Fruit fly (Drosophila melanogaster) whole organism, embryonic: ENCODE results near the gene Ns4.

Experiments used
- Adf1 ChIP-seq: fragments of 200-800 bp; sonication (Bioruptor generic); IDR thresholded peaks from 2 replicates; pipeline ENCODE4 v1.3.6; 2022; ENCODE audit warnings: missing biosample characterization, missing genetic modification characterization
- Atf-2 ChIP-seq: fragments of 200-800 bp; sonication (Bioruptor generic); optimal IDR thresholded peaks from 2 replicates; lab custom pipeline; 2016; ENCODE audit warnings: missing biosample characterization, missing genetic modification characterization
- B-H2 ChIP-seq: fragments of 200-800 bp; sonication (Bioruptor generic); optimal IDR thresholded peaks from 2 replicates; lab custom pipeline; 2018; ENCODE audit warnings: missing biosample characterization, mild to moderate bottlenecking, missing genetic modification characterization
- CG12071 ChIP-seq: fragments of 200-800 bp; sonication (Bioruptor generic); optimal IDR thresholded peaks from 3 replicates; lab custom pipeline; 2018; ENCODE audit warnings: missing biosample characterization, mild to moderate bottlenecking, missing genetic modification characterization
- CG12299 ChIP-seq: fragments of 200-800 bp; sonication (Bioruptor generic); optimal IDR thresholded peaks from 2 replicates; lab custom pipeline; 2018; ENCODE audit warnings: missing biosample characterization, mild to moderate bottlenecking, missing genetic modification characterization
- CG13424 ChIP-seq: fragments of 200-800 bp; sonication (Bioruptor generic); optimal IDR thresholded peaks from 2 replicates; lab custom pipeline; 2019; ENCODE audit warnings: missing biosample characterization, mild to moderate bottlenecking, missing genetic modification characterization, moderate library complexity
- CG13894 ChIP-seq: fragments of 200-800 bp; sonication (Bioruptor generic); optimal IDR thresholded peaks from 3 replicates; lab custom pipeline; 2018; ENCODE audit warnings: missing biosample characterization, mild to moderate bottlenecking, missing genetic modification characterization, moderate library complexity
- CG15011 ChIP-seq: fragments of 200-800 bp; sonication (Bioruptor generic); optimal IDR thresholded peaks from 3 replicates; lab custom pipeline; 2018; ENCODE audit warnings: missing biosample characterization, mild to moderate bottlenecking, missing genetic modification characterization
- CG17802 ChIP-seq: fragments of 200-800 bp; sonication (Bioruptor generic); optimal IDR thresholded peaks from 2 replicates; lab custom pipeline; 2018; ENCODE audit warnings: missing biosample characterization, mild to moderate bottlenecking, missing genetic modification characterization, moderate library complexity
- CG1832 ChIP-seq: fragments of 200-800 bp; sonication (Bioruptor generic); optimal IDR thresholded peaks from 2 replicates; lab custom pipeline; 2017; ENCODE audit warnings: missing biosample characterization, mild to moderate bottlenecking, missing genetic modification characterization, inconsistent platforms
- CG2202 ChIP-seq: fragments of 200-800 bp; sonication (Bioruptor generic); optimal IDR thresholded peaks from 2 replicates; lab custom pipeline; 2018; ENCODE audit warnings: missing biosample characterization, mild to moderate bottlenecking, missing genetic modification characterization
- CG2875 ChIP-seq: fragments of 200-800 bp; sonication (Bioruptor generic); optimal IDR thresholded peaks from 2 replicates; lab custom pipeline; 2017; ENCODE audit warnings: missing biosample characterization, mild to moderate bottlenecking, missing genetic modification characterization, missing genetic modification reagents
- CG30020 ChIP-seq: fragments of 200-800 bp; optimal IDR thresholded peaks from 2 replicates; lab custom pipeline; 2019; ENCODE audit warnings: missing biosample characterization, mild to moderate bottlenecking, missing genetic modification characterization, moderate library complexity
- CG3407 ChIP-seq: fragments of 200-800 bp; sonication (Bioruptor generic); optimal IDR thresholded peaks from 2 replicates; lab custom pipeline; 2018; ENCODE audit warnings: missing biosample characterization, mild to moderate bottlenecking, missing genetic modification characterization
- CG34224 ChIP-seq: fragments of 200-800 bp; sonication (Bioruptor generic); IDR thresholded peaks from 3 replicates; pipeline ENCODE4 v1.3.6; 2022; ENCODE audit warnings: missing biosample characterization, missing genetic modification characterization; ENCODE audit not compliant: partially characterized antibody
- CG4707 ChIP-seq: fragments of 200-800 bp; sonication (Bioruptor generic); optimal IDR thresholded peaks from 2 replicates; lab custom pipeline; 2018; ENCODE audit warnings: missing biosample characterization, mild to moderate bottlenecking, missing genetic modification characterization, moderate library complexity
- CG6791 ChIP-seq: fragments of 200-800 bp; sonication (Bioruptor generic); IDR thresholded peaks from 3 replicates; pipeline ENCODE4 v1.3.6; 2022; ENCODE audit warnings: missing biosample characterization, missing genetic modification characterization; ENCODE audit not compliant: partially characterized antibody
- CG6854 ChIP-seq: fragments of 200-800 bp; sonication (Bioruptor generic); optimal IDR thresholded peaks from 3 replicates; lab custom pipeline; 2017; ENCODE audit warnings: missing biosample characterization, mild to moderate bottlenecking, missing genetic modification characterization
- CG7745 ChIP-seq: fragments of 200-800 bp; sonication (Bioruptor generic); optimal IDR thresholded peaks from 2 replicates; lab custom pipeline; 2018; ENCODE audit warnings: missing biosample characterization, mild to moderate bottlenecking, missing genetic modification characterization, moderate library complexity
- CG7963 ChIP-seq: fragments of 200-800 bp; sonication (Bioruptor generic); IDR thresholded peaks from 3 replicates; pipeline ENCODE4 v1.3.6; 2022; ENCODE audit warnings: missing biosample characterization, missing genetic modification characterization; ENCODE audit not compliant: partially characterized antibody
- CG8765 ChIP-seq: fragments of 200-800 bp; sonication (Bioruptor generic); IDR thresholded peaks from 2 replicates; pipeline ENCODE4 v1.3.6; 2022; ENCODE audit warnings: missing biosample characterization, missing genetic modification characterization
- CG8944 ChIP-seq: fragments of 200-800 bp; sonication (Bioruptor generic); optimal IDR thresholded peaks from 3 replicates; lab custom pipeline; 2016; ENCODE audit warnings: missing biosample characterization, missing genetic modification characterization
- CG9609 ChIP-seq: fragments of 200-800 bp; sonication (Bioruptor generic); optimal IDR thresholded peaks from 3 replicates; lab custom pipeline; 2016; ENCODE audit warnings: missing biosample characterization, missing genetic modification characterization
- CG9797 ChIP-seq: fragments of 200-800 bp; sonication (Bioruptor generic); optimal IDR thresholded peaks from 3 replicates; lab custom pipeline; 2018; ENCODE audit warnings: missing biosample characterization, mild to moderate bottlenecking, missing genetic modification characterization
- CHES-1-like ChIP-seq: fragments of 200-800 bp; sonication (Bioruptor generic); optimal IDR thresholded peaks from 2 replicates; lab custom pipeline; 2016; ENCODE audit warnings: missing biosample characterization, missing genetic modification characterization
- Dad ChIP-seq: fragments of 200-800 bp; sonication (Bioruptor generic); optimal IDR thresholded peaks from 3 replicates; lab custom pipeline; 2016; ENCODE audit warnings: missing biosample characterization, missing genetic modification characterization
- Dek ChIP-seq: fragments of 200-800 bp; sonication (Bioruptor generic); optimal IDR thresholded peaks from 3 replicates; lab custom pipeline; 2019; ENCODE audit warnings: missing biosample characterization, mild to moderate bottlenecking, missing genetic modification characterization, moderate library complexity
- Dfd ChIP-seq, 2 experiments: fragments of >200 bp; optimal IDR thresholded peaks; 2 replicates each; lab custom pipeline; 2017; ENCODE audit warnings: missing biosample characterization in 2 of 2, missing genetic modification characterization in 2 of 2
- Dp ChIP-seq: fragments of 200-800 bp; sonication (Bioruptor generic); optimal IDR thresholded peaks from 2 replicates; lab custom pipeline; 2018; ENCODE audit warnings: missing biosample characterization, mild to moderate bottlenecking, missing genetic modification characterization, moderate library complexity
- E2f1 ChIP-seq: fragments of 200-800 bp; sonication (Bioruptor generic); IDR thresholded peaks from 2 replicates; pipeline ENCODE4 v1.3.6; 2022; ENCODE audit warnings: missing biosample characterization, missing genetic modification characterization
- H2.0 ChIP-seq: fragments of 200-800 bp; sonication (Bioruptor generic); IDR thresholded peaks from 2 replicates; pipeline ENCODE4 v1.3.6; 2022; ENCODE audit warnings: missing biosample characterization, missing genetic modification characterization
- HmgZ ChIP-seq: fragments of 200-800 bp; sonication (Bioruptor generic); optimal IDR thresholded peaks from 2 replicates; lab custom pipeline; 2018; ENCODE audit warnings: missing biosample characterization, mild to moderate bottlenecking, missing genetic modification characterization
- Hmx ChIP-seq: fragments of 200-800 bp; sonication (Bioruptor generic); optimal IDR thresholded peaks from 2 replicates; lab custom pipeline; 2016; ENCODE audit warnings: missing biosample characterization, missing genetic modification characterization
- MESR4 ChIP-seq: fragments of 200-800 bp; sonication (Bioruptor generic); optimal IDR thresholded peaks from 2 replicates; lab custom pipeline; 2018; ENCODE audit warnings: missing biosample characterization, mild to moderate bottlenecking, missing genetic modification characterization, moderate library complexity
- MTF-1 ChIP-seq: fragments of 200-800 bp; sonication (Bioruptor generic); optimal IDR thresholded peaks from 2 replicates; lab custom pipeline; 2018; ENCODE audit warnings: missing biosample characterization, mild to moderate bottlenecking, missing genetic modification characterization, borderline replicate concordance
- NfI ChIP-seq: fragments of 200-800 bp; sonication (Bioruptor generic); optimal IDR thresholded peaks from 3 replicates; lab custom pipeline; 2018; ENCODE audit warnings: missing biosample characterization, mild to moderate bottlenecking, missing genetic modification characterization, moderate library complexity
- Oli ChIP-seq: fragments of 200-800 bp; sonication (Bioruptor generic); optimal IDR thresholded peaks from 2 replicates; lab custom pipeline; 2018; ENCODE audit warnings: missing biosample characterization, mild to moderate bottlenecking, missing genetic modification characterization, moderate library complexity
- bbx ChIP-seq: fragments of 200-800 bp; sonication (Bioruptor generic); IDR thresholded peaks from 2 replicates; pipeline ENCODE4 v1.3.6; 2022; ENCODE audit warnings: missing biosample characterization, missing genetic modification characterization; ENCODE audit not compliant: partially characterized antibody
- chif ChIP-seq, 2 experiments: fragments of 200-800 bp; sonication (Bioruptor generic); optimal IDR thresholded peaks; 3 replicates each; lab custom pipeline; 2016; ENCODE audit warnings: missing biosample characterization in 2 of 2, missing genetic modification characterization in 2 of 2
- dm ChIP-seq: fragments of 200-800 bp; sonication (Bioruptor generic); optimal IDR thresholded peaks from 3 replicates; lab custom pipeline; 2016; ENCODE audit warnings: missing biosample characterization, missing genetic modification characterization
- esg ChIP-seq: fragments of 200-800 bp; sonication (Bioruptor generic); conservative IDR thresholded peaks from 2 replicates; pipeline ENCODE4 v1.3.6; 2022; ENCODE audit warnings: missing biosample characterization, missing genetic modification characterization
- ftz-f1 ChIP-seq: fragments of 200-800 bp; sonication (Bioruptor generic); optimal IDR thresholded peaks from 2 replicates; lab custom pipeline; 2016; ENCODE audit warnings: missing biosample characterization, missing genetic modification characterization
- klu ChIP-seq: fragments of 200-800 bp; sonication (Bioruptor generic); IDR thresholded peaks from 2 replicates; pipeline ENCODE4 v1.3.6; 2022; ENCODE audit warnings: missing biosample characterization, missing genetic modification characterization
- nom ChIP-seq: fragments of 200-800 bp; sonication (Bioruptor generic); optimal IDR thresholded peaks from 2 replicates; lab custom pipeline; 2017; ENCODE audit warnings: missing biosample characterization, missing genetic modification characterization, mild to moderate bottlenecking, moderate library complexity, missing genetic modification reagents
- otp ChIP-seq: fragments of 200-800 bp; sonication (Bioruptor generic); IDR thresholded peaks from 3 replicates; pipeline ENCODE4, ENCODE4 v1.3.6; 2022; ENCODE audit warnings: missing biosample characterization, missing genetic modification characterization
- pnt ChIP-seq: fragments of 200-800 bp; sonication (Bioruptor generic); optimal IDR thresholded peaks from 3 replicates; lab custom pipeline; 2016; ENCODE audit warnings: missing biosample characterization, missing genetic modification characterization
- twi ChIP-seq: fragments of 200-800 bp; optimal IDR thresholded peaks from 2 replicates; lab custom pipeline; 2019; ENCODE audit warnings: missing biosample characterization, mild to moderate bottlenecking, missing genetic modification characterization, moderate library complexity

Gene Ns4

DNA sequence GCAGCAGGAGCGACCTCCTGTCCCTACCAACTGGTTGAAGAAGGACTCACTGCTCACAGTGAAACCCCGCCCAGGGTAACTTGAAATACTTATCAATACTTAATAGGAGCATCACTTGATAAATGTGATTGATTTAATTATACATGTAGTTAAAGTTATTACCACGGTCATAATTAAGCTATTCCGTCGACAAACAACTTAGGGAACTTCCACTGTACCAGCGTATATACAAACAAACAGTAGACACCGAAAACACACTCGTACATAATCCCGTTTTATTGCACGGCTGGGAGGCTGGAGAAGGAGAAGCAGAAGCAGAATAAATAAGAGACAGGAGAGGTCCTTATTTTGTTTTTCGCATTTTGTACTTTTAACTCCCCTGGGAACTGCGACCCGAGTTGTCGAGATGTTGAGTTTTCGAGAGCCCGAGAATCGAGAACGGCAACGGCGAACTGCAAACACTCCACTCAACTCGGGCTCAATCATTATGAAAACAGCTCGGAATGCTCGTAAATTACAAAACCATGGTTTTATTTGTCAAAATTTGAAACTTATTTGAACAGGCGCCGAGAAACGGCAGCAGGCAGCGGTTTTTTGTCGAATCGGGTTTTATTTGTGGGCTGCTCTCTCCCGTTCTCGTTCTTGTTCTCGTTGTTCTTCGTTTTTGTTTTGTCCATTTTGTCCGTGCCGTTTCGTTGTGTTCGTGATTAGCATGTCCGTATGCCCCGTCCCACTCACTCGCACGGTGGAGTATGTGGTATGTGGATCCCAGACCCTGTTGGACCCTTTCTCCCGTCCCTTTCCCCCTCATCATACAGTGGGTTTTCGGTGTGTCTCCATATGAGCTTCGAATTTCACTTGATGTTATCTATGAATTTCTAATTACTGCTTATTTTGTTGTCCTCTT is 48.0 kb downstream of the Ns4 start (continued):
- TF ChIP-seq pnt (GFP tag; lab: Kevin White, UChicago) (peak; percentile 67), CG6791 (GFP tag; lab: Robert Waterston, UW) (no peak), CG4707 (GFP tag; lab: Kevin White, UChicago) (peak; percentile 13), CG17802 (tag; lab: Kevin White, UChicago) (peak; percentile 31), CG6854 (GFP tag; lab: Kevin White, UChicago) (peak; percentile 73), otp (GFP tag; lab: Robert Waterston, UW) (peak; percentile 73; the same call in 2 of the 3 replicates), CG1832 (GFP tag; lab: Kevin White, UChicago) (peak; percentile 51), CG34224 (GFP tag; lab: Robert Waterston, UW) (peak; percentile 8; the same call in 1 of the 3 replicates), CHES-1-like (peak; percentile 83), CG30020 (tag; lab: Kevin White, UChicago) (no peak), MTF-1 (peak; percentile 24), CG8765 (peak; percentile 83), Dad (GFP tag; lab: Kevin White, UChicago) (peak; percentile 67), HmgZ (tag; lab: Kevin White, UChicago) (peak; percentile 81), CG3407 (GFP tag; lab: Kevin White, UChicago) (peak; percentile 27), ftz-f1 (GFP tag; lab: Kevin White, UChicago) (peak; percentile 42), CG2875 (GFP tag; lab: Kevin White, UChicago) (no peak), esg (peak; percentile 73), twi (tag; lab: Kevin White, UChicago) (no peak), CG13894 (tag; lab: Kevin White, UChicago) (peak; percentile 94), CG12299 (tag; lab: Kevin White, UChicago) (peak; percentile 53), Dp (GFP tag; lab: Kevin White, UChicago) (no peak), klu (GFP tag; lab: Robert Waterston, UW) (peak; percentile 61), CG13424 (tag; lab: Kevin White, UChicago) (peak; percentile 67), Oli (tag; lab: Kevin White, UChicago) (peak; percentile 64), dm (peak; percentile 23), Dek (peak; percentile 80), CG9609 (GFP tag; lab: Kevin White, UChicago) (peak; percentile 62), NfI (GFP tag; lab: Kevin White, UChicago) (peak; percentile 78), CG2202 (tag; lab: Kevin White, UChicago) (peak; percentile 30), chif (GFP tag; optimal IDR thresholded peaks at IDR 0.05; lab: Kevin White, UChicago) (peak; percentile 65 to 77), bbx (GFP tag; lab: Robert Waterston, UW) (0 out of 2 replicates have a peak, but pooled peaks have one; percentile 17), nom (GFP tag; lab: Kevin White, UChicago) (peak; percentile 94), Adf1 (GFP tag; lab: Robert Waterston, UW) (no peak), MESR4 (GFP tag; lab: Kevin White, UChicago) (peak; percentile 21), B-H2 (GFP tag; lab: Kevin White, UChicago) (peak; percentile 78), Dfd (GFP tag; optimal IDR thresholded peaks at IDR 0.05; lab: Kevin White, UChicago) (no peak), CG7745 (tag; lab: Kevin White, UChicago) (no peak), E2f1 (GFP tag; lab: Robert Waterston, UW) (peak; percentile 65), CG9797 (GFP tag; lab: Kevin White, UChicago) (no peak), Atf-2 (GFP tag; lab: Kevin White, UChicago) (peak; percentile 70), Hmx (GFP tag; lab: Kevin White, UChicago) (no peak), CG8944 (peak; percentile 63), CG15011 (GFP tag; lab: Kevin White, UChicago) (peak; percentile 70), H2.0 (GFP tag; lab: Robert Waterston, UW) (peak; percentile 74), CG12071 (GFP tag; lab: Kevin White, UChicago) (peak; percentile 77), CG7963 (GFP tag; lab: Robert Waterston, UW) (no peak)
